Fruit fly (Drosophila melanogaster) whole organism, embryonic: ENCODE results near the gene Gpdh3.
A peak's percentile ranks its signal among the peaks of the same experiment; 100 is the strongest.

ENCODE experiments used
- ATbp ChIP-seq: fragments of 200-800 bp; sonication (Bioruptor generic); optimal IDR thresholded peaks from 2 replicates; lab custom pipeline; 2017; ENCODE audit warnings: missing biosample characterization, mild to moderate bottlenecking, missing genetic modification characterization, missing genetic modification reagents
- Adf1 ChIP-seq: fragments of 200-800 bp; sonication (Bioruptor generic); IDR thresholded peaks from 2 replicates; pipeline ENCODE4 v1.3.6; 2022; ENCODE audit warnings: missing biosample characterization, missing genetic modification characterization
- B-H1 ChIP-seq: fragments of 200-800 bp; sonication (Bioruptor generic); IDR thresholded peaks from 3 replicates; pipeline ENCODE4 v1.3.6; 2022; ENCODE audit warnings: missing biosample characterization, missing genetic modification characterization
- CG10209 ChIP-seq: fragments of 200-800 bp; sonication (Bioruptor generic); optimal IDR thresholded peaks from 3 replicates; lab custom pipeline; 2017; ENCODE audit warnings: missing biosample characterization, mild to moderate bottlenecking, missing genetic modification characterization, missing genetic modification reagents
- CG10321 ChIP-seq: fragments of 200-800 bp; sonication (Bioruptor generic); IDR thresholded peaks from 2 replicates; pipeline ENCODE4 v1.3.6; 2022; ENCODE audit warnings: missing biosample characterization, missing genetic modification characterization
- CG12299 ChIP-seq: fragments of 200-800 bp; sonication (Bioruptor generic); optimal IDR thresholded peaks from 2 replicates; lab custom pipeline; 2018; ENCODE audit warnings: missing biosample characterization, mild to moderate bottlenecking, missing genetic modification characterization
- CG17361 ChIP-seq: fragments of 200-800 bp; sonication (Bioruptor generic); IDR thresholded peaks from 3 replicates; pipeline ENCODE4 v1.3.6; 2022; ENCODE audit warnings: missing biosample characterization, missing genetic modification characterization
- CG18011 ChIP-seq: fragments of 200-800 bp; sonication (Bioruptor generic); optimal IDR thresholded peaks from 2 replicates; lab custom pipeline; 2017; ENCODE audit warnings: missing biosample characterization, missing genetic modification characterization, mild to moderate bottlenecking, moderate library complexity, missing genotype
- CG18764 ChIP-seq: fragments of 200-800 bp; sonication (Bioruptor generic); optimal IDR thresholded peaks from 3 replicates; lab custom pipeline; 2016; ENCODE audit warnings: missing biosample characterization, missing genetic modification characterization
- CG2202 ChIP-seq: fragments of 200-800 bp; sonication (Bioruptor generic); optimal IDR thresholded peaks from 2 replicates; lab custom pipeline; 2018; ENCODE audit warnings: missing biosample characterization, mild to moderate bottlenecking, missing genetic modification characterization
- CG2678 ChIP-seq: fragments of 200-800 bp; sonication (Bioruptor generic); optimal IDR thresholded peaks from 3 replicates; lab custom pipeline; 2019; ENCODE audit warnings: missing biosample characterization, mild to moderate bottlenecking, missing genetic modification characterization, moderate library complexity
- CG34224 ChIP-seq: fragments of 200-800 bp; sonication (Bioruptor generic); IDR thresholded peaks from 3 replicates; pipeline ENCODE4 v1.3.6; 2022; ENCODE audit warnings: missing biosample characterization, missing genetic modification characterization; ENCODE audit not compliant: partially characterized antibody
- CG4404 ChIP-seq: fragments of 200-800 bp; sonication (Bioruptor generic); IDR thresholded peaks from 2 replicates; pipeline ENCODE4 v1.3.6; 2022; ENCODE audit warnings: missing biosample characterization, missing genetic modification characterization
- CG4424 ChIP-seq: fragments of 200-800 bp; sonication (Bioruptor generic); optimal IDR thresholded peaks from 3 replicates; lab custom pipeline; 2016; ENCODE audit warnings: missing biosample characterization, missing genetic modification characterization
- CG5953 ChIP-seq: fragments of 200-800 bp; sonication (Bioruptor generic); IDR thresholded peaks from 2 replicates; pipeline ENCODE4 v1.3.6; 2022; ENCODE audit warnings: missing biosample characterization, missing genetic modification characterization
- CG7745 ChIP-seq: fragments of 200-800 bp; sonication (Bioruptor generic); optimal IDR thresholded peaks from 2 replicates; lab custom pipeline; 2018; ENCODE audit warnings: missing biosample characterization, mild to moderate bottlenecking, missing genetic modification characterization, moderate library complexity
- CG8924 ChIP-seq: fragments of 200-800 bp; optimal IDR thresholded peaks from 3 replicates; lab custom pipeline; 2019; ENCODE audit warnings: missing biosample characterization, mild to moderate bottlenecking, missing genetic modification characterization, moderate library complexity
- CkIIα-i1 ChIP-seq: fragments of 200-800 bp; sonication (Bioruptor generic); IDR thresholded peaks from 2 replicates; pipeline ENCODE4 v1.3.6; 2022; ENCODE audit warnings: missing biosample characterization, missing genetic modification characterization
- D ChIP-seq, 2 experiments: fragments of 200-800 bp in 1 of 2; fragments of >200 bp in 1 of 2; sonication (Bioruptor generic) in 1 of 2; optimal IDR thresholded peaks; 2 replicates in 1 of 2; 3 replicates in 1 of 2; lab custom pipeline; 2017; ENCODE audit warnings: mild to moderate bottlenecking in 1 of 2, missing biosample characterization in 1 of 2, missing genetic modification characterization in 1 of 2, missing genetic modification reagents in 1 of 2
- Dbx ChIP-seq: fragments of 200-800 bp; sonication (Bioruptor generic); IDR thresholded peaks from 3 replicates; pipeline ENCODE4 v1.3.6; 2022; ENCODE audit warnings: missing biosample characterization, missing genetic modification characterization
- Doc3 ChIP-seq: fragments of 200-800 bp; sonication (Bioruptor generic); IDR thresholded peaks from 3 replicates; pipeline ENCODE4 v1.3.6; 2022; ENCODE audit warnings: missing biosample characterization, missing genetic modification characterization; ENCODE audit not compliant: partially characterized antibody
- E2f1 ChIP-seq: fragments of 200-800 bp; sonication (Bioruptor generic); IDR thresholded peaks from 2 replicates; pipeline ENCODE4 v1.3.6; 2022; ENCODE audit warnings: missing biosample characterization, missing genetic modification characterization
- E2f2 ChIP-seq: fragments of 200-800 bp; sonication (Bioruptor generic); IDR thresholded peaks from 2 replicates; pipeline ENCODE4 v1.3.6; 2022; ENCODE audit warnings: missing biosample characterization, missing genetic modification characterization
- HHEX ChIP-seq: fragments of 200-800 bp; sonication (Bioruptor generic); optimal IDR thresholded peaks from 3 replicates; lab custom pipeline; 2017; ENCODE audit warnings: missing biosample characterization, mild to moderate bottlenecking, missing genetic modification characterization, missing genetic modification reagents
- Hr39 ChIP-seq: fragments of >200 bp; optimal IDR thresholded peaks from 2 replicates; lab custom pipeline; 2017
- Hsf ChIP-seq: fragments of 200-800 bp; sonication (Bioruptor generic); optimal IDR thresholded peaks from 3 replicates; lab custom pipeline; 2016; ENCODE audit warnings: missing biosample characterization, missing genetic modification characterization
- NK7.1 ChIP-seq: fragments of 200-800 bp; sonication (Bioruptor generic); optimal IDR thresholded peaks from 3 replicates; lab custom pipeline; 2016; ENCODE audit warnings: missing biosample characterization, missing genetic modification characterization
- Neu2 ChIP-seq: fragments of 200-800 bp; sonication (Bioruptor generic); optimal IDR thresholded peaks from 3 replicates; lab custom pipeline; 2016; ENCODE audit warnings: missing biosample characterization, missing genetic modification characterization, borderline replicate concordance
- Oaz ChIP-seq: fragments of 200-800 bp; sonication (Bioruptor generic); IDR thresholded peaks from 2 replicates; pipeline ENCODE4 v1.3.6; 2022; ENCODE audit warnings: missing biosample characterization, missing genetic modification characterization
- ac ChIP-seq: fragments of 200-800 bp; sonication (Bioruptor generic); optimal IDR thresholded peaks from 3 replicates; lab custom pipeline; 2017; ENCODE audit warnings: missing biosample characterization, mild to moderate bottlenecking, missing genetic modification characterization
- ash1 ChIP-seq: fragments of 200-800 bp; sonication (Bioruptor generic); optimal IDR thresholded peaks from 2 replicates; lab custom pipeline; 2018; ENCODE audit warnings: missing biosample characterization, mild to moderate bottlenecking, missing genetic modification characterization
- ato ChIP-seq: fragments of 200-800 bp; sonication (Bioruptor generic); IDR thresholded peaks from 2 replicates; pipeline ENCODE4 v1.3.6; 2022; ENCODE audit warnings: missing biosample characterization, missing genetic modification characterization; ENCODE audit not compliant: partially characterized antibody
- bab2 ChIP-seq: fragments of 200-800 bp; sonication (Bioruptor generic); optimal IDR thresholded peaks from 2 replicates; lab custom pipeline; 2016; ENCODE audit warnings: missing biosample characterization, missing genetic modification characterization
- bcd ChIP-seq: fragments of 200-800 bp; sonication (Bioruptor generic); optimal IDR thresholded peaks from 2 replicates; lab custom pipeline; 2017; ENCODE audit warnings: missing biosample characterization, mild to moderate bottlenecking, missing genetic modification characterization
- cato ChIP-seq: fragments of 200-800 bp; sonication (Bioruptor generic); optimal IDR thresholded peaks from 2 replicates; lab custom pipeline; 2016; ENCODE audit warnings: missing biosample characterization, missing genetic modification characterization, borderline replicate concordance
- crc ChIP-seq: fragments of 200-800 bp; sonication (Bioruptor generic); optimal IDR thresholded peaks from 2 replicates; lab custom pipeline; 2016; ENCODE audit warnings: missing biosample characterization, missing genetic modification characterization
- emc ChIP-seq: fragments of 200-800 bp; sonication (Bioruptor generic); optimal IDR thresholded peaks from 2 replicates; lab custom pipeline; 2016; ENCODE audit warnings: missing biosample characterization, missing genetic modification characterization
- exex ChIP-seq: fragments of 200-800 bp; sonication (Bioruptor generic); optimal IDR thresholded peaks from 4 replicates; lab custom pipeline; 2018; ENCODE audit warnings: missing biosample characterization, mild to moderate bottlenecking, missing genetic modification characterization, moderate library complexity
- fu2 ChIP-seq: fragments of 200-800 bp; sonication (Bioruptor generic); optimal IDR thresholded peaks from 2 replicates; lab custom pipeline; 2016; ENCODE audit warnings: missing biosample characterization, missing genetic modification characterization
- ind ChIP-seq: fragments of 200-800 bp; sonication (Bioruptor generic); optimal IDR thresholded peaks from 3 replicates; lab custom pipeline; 2016; ENCODE audit warnings: missing biosample characterization, missing genetic modification characterization
- insv ChIP-seq, 2 experiments: fragments of 200-800 bp; sonication (Bioruptor generic); optimal IDR thresholded peaks; 3 replicates each; lab custom pipeline; 2016 to 2018; ENCODE audit warnings: missing biosample characterization in 2 of 2, missing genetic modification characterization in 2 of 2
- nerfin-2 ChIP-seq: fragments of 200-800 bp; sonication (Bioruptor generic); IDR thresholded peaks from 2 replicates; pipeline ENCODE4 v1.3.6; 2022; ENCODE audit warnings: missing biosample characterization, missing genetic modification characterization; ENCODE audit not compliant: partially characterized antibody
- nom ChIP-seq: fragments of 200-800 bp; sonication (Bioruptor generic); optimal IDR thresholded peaks from 2 replicates; lab custom pipeline; 2017; ENCODE audit warnings: missing biosample characterization, missing genetic modification characterization, mild to moderate bottlenecking, moderate library complexity, missing genetic modification reagents
- pros ChIP-seq: fragments of 200-800 bp; sonication (Bioruptor generic); optimal IDR thresholded peaks from 3 replicates; lab custom pipeline; 2019; ENCODE audit warnings: missing biosample characterization, mild to moderate bottlenecking, missing genetic modification characterization, moderate library complexity
- shn ChIP-seq: fragments of 200-800 bp; sonication (Bioruptor generic); optimal IDR thresholded peaks from 3 replicates; lab custom pipeline; 2016; ENCODE audit warnings: missing biosample characterization, missing genetic modification characterization
- sim ChIP-seq: fragments of 200-800 bp; sonication (Bioruptor generic); IDR thresholded peaks from 2 replicates; pipeline ENCODE4 v1.3.6; 2022; ENCODE audit warnings: missing biosample characterization, missing genetic modification characterization
- sisA ChIP-seq: fragments of 200-800 bp; sonication (Bioruptor generic); IDR thresholded peaks from 2 replicates; pipeline ENCODE4 v1.3.6; 2022; ENCODE audit warnings: missing biosample characterization, missing genetic modification characterization
- sqz ChIP-seq: fragments of 200-800 bp; sonication (Bioruptor generic); optimal IDR thresholded peaks from 3 replicates; lab custom pipeline; 2018; ENCODE audit warnings: missing biosample characterization, mild to moderate bottlenecking, missing genetic modification characterization
- sug ChIP-seq: fragments of 200-800 bp; optimal IDR thresholded peaks from 2 replicates; lab custom pipeline; 2019; ENCODE audit warnings: missing biosample characterization, mild to moderate bottlenecking, missing genetic modification characterization, moderate library complexity
- trh ChIP-seq: fragments of 200-800 bp; sonication (Bioruptor generic); optimal IDR thresholded peaks from 2 replicates; lab custom pipeline; 2016; ENCODE audit warnings: missing biosample characterization, missing genetic modification characterization

Gene Gpdh3

DNA sequence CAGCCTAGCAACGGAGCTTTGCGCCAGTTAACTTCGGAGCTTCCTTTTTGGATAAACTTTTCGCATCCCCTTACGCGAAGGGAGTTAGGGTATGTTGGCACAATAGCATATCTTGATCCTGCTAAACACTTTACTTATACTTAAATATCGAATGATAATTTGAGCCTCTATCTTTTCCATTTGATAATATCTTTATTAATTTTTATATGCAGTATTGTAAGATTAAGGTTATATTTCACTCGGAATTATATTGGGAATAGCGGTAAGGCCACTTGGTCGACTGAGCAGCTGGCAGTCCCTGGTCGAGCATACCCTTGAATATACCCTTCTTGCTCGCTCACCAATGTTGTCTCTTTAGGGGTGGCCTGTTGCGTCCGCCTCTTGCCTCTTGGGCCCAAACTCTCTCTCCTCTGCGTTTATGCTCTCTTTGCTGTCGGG lies 13.0 kb upstream of the Gpdh3 start (continued):
- TF ChIP-seq ash1 (GFP tag; lab: Kevin White, UChicago) (no peak), sim (GFP tag; lab: Robert Waterston, UW) (no peak), CkIIα-i1 (GFP tag; lab: Robert Waterston, UW) (no peak), CG17361 (GFP tag; lab: Robert Waterston, UW) (peak; percentile 61), cato (GFP tag; lab: Kevin White, UChicago) (no peak), Adf1 (GFP tag; lab: Robert Waterston, UW) (peak; percentile 61), B-H1 (peak; percentile 42; the same call in 2 of the 3 replicates), CG18011 (GFP tag; lab: Kevin White, UChicago) (no peak), sug (tag; lab: Kevin White, UChicago) (peak; percentile 63), E2f2 (GFP tag; lab: Robert Waterston, UW) (peak; percentile 54), Oaz (GFP tag; lab: Robert Waterston, UW) (0 out of 2 replicates have a peak, but pooled peaks have one; percentile 60), emc (GFP tag; lab: Kevin White, UChicago) (no peak), fu2 (GFP tag; lab: Kevin White, UChicago) (no peak), CG2678 (tag; lab: Kevin White, UChicago) (peak; percentile 79), crc (GFP tag; lab: Kevin White, UChicago) (peak; percentile 46), CG10209 (peak; percentile 64), CG12299 (peak; percentile 31), ato (GFP tag; lab: Robert Waterston, UW) (no peak), nom (GFP tag; lab: Kevin White, UChicago) (no peak), Doc3 (no peak), shn (GFP tag; lab: Kevin White, UChicago) (no peak), ac (GFP tag; lab: Kevin White, UChicago) (no peak), CG4404 (GFP tag; lab: Robert Waterston, UW) (no peak; the same call in none of the 2 replicates), bab2 (GFP tag; lab: Kevin White, UChicago) (no peak), Dbx (GFP tag; lab: Robert Waterston, UW) (peak; percentile 82), CG8924 (tag; lab: Kevin White, UChicago) (peak; percentile 67), sqz (GFP tag; lab: Kevin White, UChicago) (no peak), bcd (peak; percentile 65), Neu2 (GFP tag; lab: Kevin White, UChicago) (no peak), CG5953 (GFP tag; lab: Robert Waterston, UW) (0 out of 2 replicates have a peak, but pooled peaks have one; percentile 46), CG2202 (tag; lab: Kevin White, UChicago) (no peak), trh (GFP tag; lab: Kevin White, UChicago) (peak; percentile 50), Hr39 (lab: Kevin White, UChicago) (no peak), D (optimal IDR thresholded peaks at IDR 0.05; lab: Kevin White, UChicago) (no peak), D (GFP tag; optimal IDR thresholded peaks at IDR 0.05; lab: Kevin White, UChicago) (peak; percentile 41), nerfin-2 (GFP tag; lab: Robert Waterston, UW) (no peak), NK7.1 (GFP tag; lab: Kevin White, UChicago) (peak; percentile 57), exex (tag; lab: Kevin White, UChicago) (no peak), insv (GFP tag; optimal IDR thresholded peaks at IDR 0.05; lab: Kevin White, UChicago) (peak in 1 of 2 experiments; percentile 16), CG10321 (GFP tag; lab: Robert Waterston, UW) (peak; percentile 7; the same call in 1 of the 2 replicates), CG7745 (no peak), CG18764 (peak; percentile 5), CG4424 (GFP tag; lab: Kevin White, UChicago) (peak; percentile 59), ind (GFP tag; lab: Kevin White, UChicago) (peak; percentile 63), pros (GFP tag; lab: Kevin White, UChicago) (no peak), sisA (GFP tag; lab: Robert Waterston, UW) (peak; percentile 71), HHEX (GFP tag; lab: Kevin White, UChicago) (peak; percentile 49), Hsf (GFP tag; lab: Kevin White, UChicago) (peak; percentile 37), CG34224 (GFP tag; lab: Robert Waterston, UW) (no peak), ATbp (GFP tag; lab: Kevin White, UChicago) (peak; percentile 54), E2f1 (GFP tag; lab: Robert Waterston, UW) (peak; percentile 60)
